Worm (Caenorhabditis elegans) whole organism, early embryonic: Measurements from ENCODE around the gene CD4.8.

Source experiments
- B0310.2 ChIP-seq: sonication (generic microtip); optimal IDR thresholded peaks from 2 replicates; lab custom pipeline; 2016; ENCODE audit warnings: mild to moderate bottlenecking, missing genetic modification characterization, missing compliant biosample characterization
- F13C5.2 ChIP-seq: sonication (generic microtip); optimal IDR thresholded peaks from 2 replicates; lab custom pipeline; 2017; ENCODE audit warnings: mild to moderate bottlenecking, missing genetic modification characterization, inconsistent platforms, missing compliant biosample characterization
- aly-1 ChIP-seq: sonication (generic microtip); optimal IDR thresholded peaks from 2 replicates; lab custom pipeline; 2016; ENCODE audit warnings: missing genetic modification characterization, missing compliant biosample characterization
- ama-1 ChIP-seq: fragments of 150-350 bp; optimal IDR thresholded peaks from 2 replicates; lab custom pipeline; 2014
- ceh-13 ChIP-seq: fragments of 200-800 bp; sonication (Bioruptor generic); optimal IDR thresholded peaks from 2 replicates; lab custom pipeline; 2018; ENCODE audit warnings: mild to moderate bottlenecking, missing genetic modification characterization, missing compliant biosample characterization
- ceh-36 ChIP-seq: sonication (generic microtip); optimal IDR thresholded peaks from 2 replicates; lab custom pipeline; 2016; ENCODE audit warnings: missing genetic modification characterization, inconsistent platforms, missing compliant biosample characterization
- ets-7 ChIP-seq: sonication (generic microtip); optimal IDR thresholded peaks from 2 replicates; lab custom pipeline; 2016; ENCODE audit warnings: missing genotype, missing genetic modification characterization, missing compliant biosample characterization
- flt-1 ChIP-seq: fragments of 200-800 bp; sonication (Bioruptor generic); IDR thresholded peaks from 2 replicates; pipeline ENCODE4 v1.3.6; 2022; ENCODE audit warnings: missing genetic modification characterization, missing compliant biosample characterization
- hmbx-1 ChIP-seq: sonication (generic microtip); optimal IDR thresholded peaks from 2 replicates; lab custom pipeline; 2016; ENCODE audit warnings: mild to moderate bottlenecking, missing genetic modification characterization, missing compliant biosample characterization
- hmg-4 ChIP-seq: fragments of 200-800 bp; sonication (Bioruptor generic); optimal IDR thresholded peaks from 2 replicates; lab custom pipeline; 2018; ENCODE audit warnings: mild to moderate bottlenecking, missing genetic modification characterization, missing compliant biosample characterization
- hnd-1 ChIP-seq: sonication (generic microtip); optimal IDR thresholded peaks from 2 replicates; lab custom pipeline; 2016; ENCODE audit warnings: missing genetic modification characterization, missing compliant biosample characterization
- pes-1 ChIP-seq: fragments of 200-800 bp; sonication (Bioruptor generic); IDR thresholded peaks from 2 replicates; pipeline ENCODE4 v1.3.6; 2022; ENCODE audit warnings: missing genetic modification reagents, missing genetic modification characterization, missing compliant biosample characterization
- scrt-1 ChIP-seq: fragments of 200-800 bp; sonication (Bioruptor generic); IDR thresholded peaks from 2 replicates; pipeline ENCODE4 v1.3.6; 2022; ENCODE audit warnings: missing genetic modification characterization, missing compliant biosample characterization
- sea-1 ChIP-seq: fragments of 200-800 bp; sonication (Bioruptor generic); conservative IDR thresholded peaks from 2 replicates; pipeline ENCODE4 v1.3.6; 2022; ENCODE audit warnings: missing genetic modification characterization, missing compliant biosample characterization
- tbx-11 ChIP-seq: fragments of 200-800 bp; sonication (Bioruptor generic); IDR thresholded peaks from 2 replicates; pipeline ENCODE4 v1.3.6; 2022; ENCODE audit warnings: missing genetic modification characterization, missing compliant biosample characterization
- tbx-37 ChIP-seq: fragments of 200-800 bp; sonication (Bioruptor generic); conservative IDR thresholded peaks from 2 replicates; pipeline ENCODE4 v1.3.6; 2022; ENCODE audit warnings: missing genetic modification reagents, missing genetic modification characterization, missing compliant biosample characterization
- tra-4 ChIP-seq: sonication (generic microtip); optimal IDR thresholded peaks from 2 replicates; lab custom pipeline; 2017; ENCODE audit warnings: missing genetic modification characterization, missing compliant biosample characterization

The CD4.8 gene

ce11 chrV:5584833-5585232 lies 16.3 kb downstream of the CD4.8 start, which contains the start of gene CD4.11:
CD4.11 (plus strand) TSS chrV:5585133.
- TF ChIP-seq ceh-36 (tag; lab: Kevin White, UChicago) = no peak
- TF ChIP-seq hmbx-1 (tag; lab: Kevin White, UChicago) = no peak
- no peak for TF ChIP-seq aly-1 (tag; lab: Kevin White, UChicago)
- TF ChIP-seq scrt-1 = no peak
- no peak for TF ChIP-seq sea-1 (GFP tag; lab: Robert Waterston, UW)
- TF ChIP-seq tbx-11 (GFP tag; lab: Robert Waterston, UW) = no peak
- no peak for TF ChIP-seq hnd-1
- no peak for TF ChIP-seq F13C5.2

- TF ChIP-seq tbx-37 (GFP tag; lab: Robert Waterston, UW) (no peak), F13C5.2 (peak; percentile 24)
Observed at ce11 chrV:5584293-5584776, 16.8 kb downstream of the CD4.8 start, which contains the start of gene pas-6. pas-6 (minus strand) TSS chrV:5584343.

DNA sequence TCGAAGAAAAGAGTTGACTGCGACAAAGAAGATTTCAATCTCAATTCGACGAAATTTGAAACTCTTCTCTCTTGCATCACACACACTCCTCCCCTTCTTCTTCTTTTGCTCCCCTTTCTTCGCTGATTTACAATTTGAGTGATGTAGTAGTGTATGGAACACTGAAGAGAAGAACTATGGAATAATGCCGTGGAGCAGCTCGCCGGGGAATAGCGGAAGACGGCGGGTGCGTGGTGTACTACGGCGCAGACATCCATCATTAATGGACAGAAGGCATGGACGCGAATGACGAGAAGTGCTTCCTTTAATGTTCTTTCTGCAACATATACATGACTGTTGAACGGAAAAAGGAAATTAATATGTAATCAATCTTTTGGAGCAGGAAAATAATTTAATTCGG lies 18.3 kb downstream of the CD4.8 start:
- TF ChIP-seq ceh-13 (no peak), tbx-11 (GFP tag; lab: Robert Waterston, UW) (no peak), hnd-1 (no peak), ama-1 (lab: Kevin White, UChicago) (no peak), ets-7 (no peak), tbx-37 (GFP tag; lab: Robert Waterston, UW) (no peak), aly-1 (tag; lab: Kevin White, UChicago) (no peak), hmg-4 (GFP tag; lab: Kevin White, UChicago) (no peak), hmbx-1 (tag; lab: Kevin White, UChicago) (no peak), pes-1 (GFP tag; lab: Robert Waterston, UW) (no peak), F13C5.2 (no peak), scrt-1 (no peak), B0310.2 (tag; lab: Kevin White, UChicago) (no peak), sea-1 (GFP tag; lab: Robert Waterston, UW) (no peak), tra-4 (tag; lab: Kevin White, UChicago) (no peak), ceh-36 (tag; lab: Kevin White, UChicago) (no peak), flt-1 (GFP tag; lab: Robert Waterston, UW) (no peak)

ce11 chrV:5582308-5582707 lies 18.9 kb downstream of the CD4.8 start:
- no peak for TF ChIP-seq hmbx-1 (tag; lab: Kevin White, UChicago)
- TF ChIP-seq B0310.2 (tag; lab: Kevin White, UChicago) = no peak
- no peak for TF ChIP-seq scrt-1
- no peak for TF ChIP-seq ama-1 (lab: Kevin White, UChicago)

DNA sequence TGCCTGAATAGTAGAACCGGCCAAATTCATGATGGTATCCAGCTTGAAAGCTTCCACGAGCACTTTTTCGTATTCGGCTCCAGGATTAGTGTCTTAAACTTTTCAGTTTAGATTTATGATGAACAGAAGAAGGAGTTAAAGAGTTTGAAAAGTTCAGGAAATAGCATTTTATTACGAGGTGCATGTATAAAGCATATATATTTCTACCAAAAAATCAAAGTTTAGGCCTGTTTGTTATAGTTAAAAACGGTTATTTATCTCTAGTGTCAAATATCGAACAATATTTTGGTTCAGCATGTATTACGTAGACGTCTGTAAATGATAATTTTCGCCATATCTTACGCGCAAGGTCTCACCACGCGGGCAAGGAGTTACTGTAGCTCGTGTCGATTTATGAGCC lies 19.9 kb downstream of the CD4.8 start, which contains the start of gene klc-2:
Gene klc-2, minus strand, starts transcription at position 101 of the 400 bp plus-strand sequence.
- TF ChIP-seq B0310.2 (tag; lab: Kevin White, UChicago) (no peak), ets-7 (no peak), aly-1 (tag; lab: Kevin White, UChicago) (no peak), F13C5.2 (no peak), tbx-11 (GFP tag; lab: Robert Waterston, UW) (no peak), tra-4 (tag; lab: Kevin White, UChicago) (no peak), tbx-37 (GFP tag; lab: Robert Waterston, UW) (no peak), sea-1 (GFP tag; lab: Robert Waterston, UW) (no peak), scrt-1 (no peak), hmbx-1 (tag; lab: Kevin White, UChicago) (no peak), ama-1 (lab: Kevin White, UChicago) (no peak), flt-1 (GFP tag; lab: Robert Waterston, UW) (no peak), hnd-1 (no peak), hmg-4 (GFP tag; lab: Kevin White, UChicago) (no peak), ceh-13 (no peak), pes-1 (GFP tag; lab: Robert Waterston, UW) (no peak), ceh-36 (tag; lab: Kevin White, UChicago) (no peak)

DNA sequence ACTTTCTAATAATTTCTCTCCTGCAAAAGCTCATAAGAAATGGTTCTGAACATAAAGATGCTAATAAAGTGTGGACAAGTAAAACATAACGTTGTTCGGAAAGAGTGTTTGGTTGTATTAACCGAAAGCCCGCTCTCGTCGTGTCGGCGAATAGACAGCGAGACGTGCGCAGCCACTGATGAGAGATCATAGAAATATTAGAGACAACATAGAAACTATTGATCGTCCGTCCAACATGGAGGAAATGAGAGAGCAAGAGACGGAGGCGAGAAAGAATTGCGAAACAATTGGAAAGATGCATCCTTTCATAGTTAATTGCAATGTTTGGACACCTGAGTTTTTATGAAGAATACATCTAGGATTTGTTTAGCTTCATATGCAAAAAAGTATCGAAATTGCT lies 20.6 kb downstream of the CD4.8 start:
- TF ChIP-seq F13C5.2 (peak; percentile 40), ceh-13 (no peak), pes-1 (GFP tag; lab: Robert Waterston, UW) (no peak)

DNA sequence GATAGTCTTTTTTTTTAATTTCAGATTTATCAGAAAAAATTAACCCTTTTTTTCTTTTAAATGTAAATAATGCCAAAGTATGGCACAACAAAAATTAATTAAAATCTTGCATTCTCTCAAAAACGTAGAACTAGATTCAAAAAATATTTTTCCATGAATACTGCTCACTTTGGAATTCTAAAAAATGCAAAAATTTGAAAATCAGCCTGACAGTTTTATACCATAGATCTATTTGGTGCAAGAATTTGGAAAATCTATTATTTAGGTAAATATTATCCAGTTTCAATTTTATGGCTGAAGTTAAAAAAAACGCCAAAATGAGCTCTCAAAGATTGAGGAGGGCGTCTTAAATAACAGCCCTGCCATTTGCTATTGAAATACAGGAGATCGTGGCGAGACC lies 21.5 kb downstream of the CD4.8 start:
- TF ChIP-seq scrt-1 = no peak
- no peak for TF ChIP-seq tbx-37 (GFP tag; lab: Robert Waterston, UW)
- TF ChIP-seq hmbx-1 (tag; lab: Kevin White, UChicago) = no peak
- TF ChIP-seq hnd-1 = no peak
- TF ChIP-seq tbx-11 (GFP tag; lab: Robert Waterston, UW) = no peak
- no peak for TF ChIP-seq flt-1 (GFP tag; lab: Robert Waterston, UW)
- TF ChIP-seq tra-4 (tag; lab: Kevin White, UChicago) = no peak
- TF ChIP-seq ceh-13 = no peak
- no peak for TF ChIP-seq ama-1 (lab: Kevin White, UChicago)
- TF ChIP-seq ceh-36 (tag; lab: Kevin White, UChicago) = no peak
- no peak for TF ChIP-seq aly-1 (tag; lab: Kevin White, UChicago)
- no peak for TF ChIP-seq B0310.2 (tag; lab: Kevin White, UChicago)
- no peak for TF ChIP-seq hmg-4 (GFP tag; lab: Kevin White, UChicago)
- TF ChIP-seq F13C5.2 = no peak
- TF ChIP-seq pes-1 (GFP tag; lab: Robert Waterston, UW) = no peak
- TF ChIP-seq ets-7 = no peak
- no peak for TF ChIP-seq sea-1 (GFP tag; lab: Robert Waterston, UW)

- TF ChIP-seq ama-1 (lab: Kevin White, UChicago) (no peak), hmbx-1 (tag; lab: Kevin White, UChicago) (no peak), pes-1 (GFP tag; lab: Robert Waterston, UW) (no peak), tbx-37 (GFP tag; lab: Robert Waterston, UW) (no peak), tra-4 (tag; lab: Kevin White, UChicago) (no peak), aly-1 (tag; lab: Kevin White, UChicago) (no peak), scrt-1 (no peak), ceh-36 (tag; lab: Kevin White, UChicago) (no peak), ceh-13 (no peak), hmg-4 (GFP tag; lab: Kevin White, UChicago) (no peak), sea-1 (GFP tag; lab: Robert Waterston, UW) (no peak), B0310.2 (tag; lab: Kevin White, UChicago) (no peak), hnd-1 (no peak), tbx-11 (GFP tag; lab: Robert Waterston, UW) (no peak), flt-1 (GFP tag; lab: Robert Waterston, UW) (no peak), F13C5.2 (no peak), ets-7 (no peak)
Observed at ce11 chrV:5576008-5576407, 25.2 kb downstream of the CD4.8 start.
